Worm (Caenorhabditis elegans) whole organism, L4 larva: Measurements from ENCODE around the gene oac-48.
A peak's percentile ranks its signal among the peaks of the same experiment; 100 is the strongest.

Experiments used
- D1046.2 ChIP-seq: fragments of 200-800 bp; sonication (Bioruptor generic); IDR thresholded peaks from 2 replicates; pipeline ENCODE4 v1.3.6; 2022; ENCODE audit warnings: missing genetic modification characterization, missing compliant biosample characterization
- F44E2.7 ChIP-seq: fragments of 200-800 bp; sonication (Bioruptor generic); IDR thresholded peaks from 2 replicates; pipeline ENCODE4 v2.1.2; 2022; ENCODE audit warnings: missing genetic modification characterization, missing compliant biosample characterization
- Y48G9A.11 ChIP-seq: fragments of 200-800 bp; sonication (Bioruptor generic); IDR thresholded peaks from 2 replicates; pipeline ENCODE4 v1.3.6; 2022; ENCODE audit warnings: missing genetic modification reagents, missing genetic modification characterization, missing compliant biosample characterization
- Y75B8A.6 ChIP-seq: fragments of 200-800 bp; sonication (Bioruptor generic); IDR thresholded peaks from 2 replicates; pipeline ENCODE4 v1.3.6; 2022; ENCODE audit warnings: missing genetic modification reagents, missing genetic modification characterization, missing compliant biosample characterization
- aha-1 ChIP-seq: fragments of 150-350 bp; peaks from one replicate; lab custom pipeline; 2014; ENCODE audit warnings: missing biosample characterization, missing genetic modification characterization
- ama-1 ChIP-seq: fragments of 150-350 bp; optimal IDR thresholded peaks from 2 replicates; lab custom pipeline; 2014; ENCODE audit warnings: inconsistent platforms, mixed read lengths
- ceh-20 ChIP-seq: fragments of 200-800 bp; sonication (Bioruptor generic); IDR thresholded peaks from 2 replicates; pipeline ENCODE4 v1.3.6; 2022; ENCODE audit warnings: missing genetic modification reagents, missing genetic modification characterization, missing compliant biosample characterization
- ceh-62 ChIP-seq: sonication (generic microtip); optimal IDR thresholded peaks from 2 replicates; lab custom pipeline; 2017; ENCODE audit warnings: missing biosample characterization, missing genetic modification characterization
- ceh-82 ChIP-seq: sonication (generic microtip); optimal IDR thresholded peaks from 2 replicates; lab custom pipeline; 2017; ENCODE audit warnings: missing biosample characterization, missing genetic modification characterization
- cey-2 ChIP-seq: sonication (generic microtip); optimal IDR thresholded peaks from 3 replicates; lab custom pipeline; 2017; ENCODE audit warnings: missing genetic modification characterization, mild to moderate bottlenecking, missing compliant biosample characterization, antibody characterized with exemption, borderline replicate concordance; ENCODE audit not compliant: insufficient read depth
- daf-8 ChIP-seq: fragments of 200-800 bp; sonication (Bioruptor generic); IDR thresholded peaks from 2 replicates; pipeline ENCODE4 v1.3.6; 2022; ENCODE audit warnings: missing genetic modification characterization, missing compliant biosample characterization
- dmd-6 ChIP-seq: fragments of 200-800 bp; sonication (Bioruptor generic); IDR thresholded peaks from 2 replicates; pipeline ENCODE4 v1.3.6; 2022; ENCODE audit warnings: missing genetic modification reagents, missing genetic modification characterization, missing compliant biosample characterization
- dpl-1 ChIP-seq: fragments of 150-350 bp; optimal IDR thresholded peaks from 2 replicates; lab custom pipeline; 2014; ENCODE audit warnings: missing biosample characterization, missing genetic modification reagents, missing genetic modification characterization
- duxl-1 ChIP-seq: sonication (generic microtip); optimal IDR thresholded peaks from 2 replicates; lab custom pipeline; 2016; ENCODE audit warnings: mild to moderate bottlenecking, missing genetic modification characterization, moderate library complexity, missing compliant biosample characterization; ENCODE audit not compliant: poor library complexity
- dve-1 ChIP-seq: sonication (generic microtip); optimal IDR thresholded peaks from 2 replicates; lab custom pipeline; 2017; ENCODE audit warnings: antibody characterized with exemption, mild to moderate bottlenecking, missing genetic modification characterization, missing compliant biosample characterization; ENCODE audit not compliant: insufficient read depth
- egl-43 ChIP-seq: fragments of 200-800 bp; sonication (Bioruptor generic); IDR thresholded peaks from 2 replicates; pipeline ENCODE4 v1.3.6; 2022; ENCODE audit warnings: missing genetic modification reagents, missing genetic modification characterization, missing compliant biosample characterization
- fos-1 ChIP-seq: fragments of 150-350 bp; optimal IDR thresholded peaks from 2 replicates; lab custom pipeline; 2014; ENCODE audit warnings: missing biosample characterization, missing genetic modification characterization
- gei-8 ChIP-seq: fragments of 200-800 bp; sonication (Bioruptor generic); optimal IDR thresholded peaks from 2 replicates; lab custom pipeline; 2018; ENCODE audit warnings: mild to moderate bottlenecking, missing genetic modification characterization, missing compliant biosample characterization
- hlh-11 ChIP-seq: fragments of 200-800 bp; sonication (Bioruptor generic); optimal IDR thresholded peaks from 2 replicates; lab custom pipeline; 2018; ENCODE audit warnings: mild to moderate bottlenecking, missing genetic modification characterization, missing compliant biosample characterization
- hlh-30 ChIP-seq: sonication (generic microtip); optimal IDR thresholded peaks from 2 replicates; lab custom pipeline; 2017; ENCODE audit warnings: antibody characterized with exemption, mild to moderate bottlenecking, missing genetic modification characterization, missing compliant biosample characterization; ENCODE audit not compliant: insufficient read depth
- jun-1 ChIP-seq: fragments of 150-350 bp; optimal IDR thresholded peaks from 2 replicates; lab custom pipeline; 2014; ENCODE audit warnings: missing biosample characterization, missing genetic modification reagents, missing genetic modification characterization
- lin-1 ChIP-seq: fragments of 200-800 bp; sonication (Bioruptor generic); IDR thresholded peaks from 2 replicates; pipeline ENCODE4 v1.3.6; 2022; ENCODE audit warnings: missing genetic modification reagents, missing genetic modification characterization, missing compliant biosample characterization
- lin-29 ChIP-seq: fragments of 200-800 bp; sonication (Bioruptor generic); IDR thresholded peaks from 2 replicates; pipeline ENCODE4 v1.3.6; 2022; ENCODE audit warnings: missing genetic modification reagents, missing genetic modification characterization, missing compliant biosample characterization
- madf-5 ChIP-seq, 2 experiments: fragments of 200-800 bp; sonication (Bioruptor generic); IDR thresholded peaks; 2 replicates each; pipeline ENCODE4 v1.3.6; 2022; ENCODE audit warnings: missing compliant biosample characterization in 2 of 2, missing genetic modification characterization in 2 of 2
- mdl-1 ChIP-seq, 2 experiments: fragments of 150-350 bp in 1 of 2; sonication (generic microtip) in 1 of 2; optimal IDR thresholded peaks; 2 replicates each; lab custom pipeline; 2014 to 2017; ENCODE audit warnings: missing biosample characterization in 2 of 2, missing genetic modification characterization in 2 of 2
- mdt-29 ChIP-seq: fragments of 200-800 bp; sonication (Bioruptor generic); IDR thresholded peaks from 2 replicates; pipeline ENCODE4 v1.3.6; 2022; ENCODE audit warnings: missing genetic modification reagents, missing genetic modification characterization, missing compliant biosample characterization
- mep-1 ChIP-seq: fragments of 150-350 bp; sonication (generic microtip); optimal IDR thresholded peaks from 3 replicates; lab custom pipeline; 2014; ENCODE audit warnings: missing biosample characterization, missing genetic modification characterization
- mxl-3 ChIP-seq: fragments of 200-800 bp; sonication (Bioruptor generic); optimal IDR thresholded peaks from 2 replicates; lab custom pipeline; 2018; ENCODE audit warnings: mild to moderate bottlenecking, missing genetic modification characterization, missing compliant biosample characterization
- nhr-10 ChIP-seq: fragments of 150-350 bp; optimal IDR thresholded peaks from 2 replicates; lab custom pipeline; 2014; ENCODE audit warnings: missing biosample characterization, missing genetic modification characterization
- nhr-25 ChIP-seq: sonication (generic microtip); optimal IDR thresholded peaks from 2 replicates; lab custom pipeline; 2017; ENCODE audit warnings: missing genetic modification characterization, mild to moderate bottlenecking, missing compliant biosample characterization, antibody characterized with exemption, moderate library complexity, borderline replicate concordance; ENCODE audit not compliant: insufficient read depth
- nhr-28 ChIP-seq: fragments of 150-350 bp; optimal IDR thresholded peaks from 2 replicates; lab custom pipeline; 2014; ENCODE audit warnings: missing biosample characterization, missing genetic modification characterization
- nhr-42 ChIP-seq: fragments of 200-800 bp; sonication (Bioruptor generic); IDR thresholded peaks from 2 replicates; pipeline ENCODE4 v1.3.6; 2022; ENCODE audit warnings: missing genetic modification characterization, missing compliant biosample characterization
- nhr-48 ChIP-seq: sonication (generic microtip); optimal IDR thresholded peaks from 2 replicates; lab custom pipeline; 2016; ENCODE audit warnings: mild to moderate bottlenecking, missing genetic modification characterization, missing compliant biosample characterization
- nhr-76 ChIP-seq: fragments of 150-350 bp; optimal IDR thresholded peaks from 2 replicates; lab custom pipeline; 2014; ENCODE audit warnings: missing biosample characterization, missing genetic modification characterization
- pha-4 ChIP-seq, 2 experiments: fragments of 150-350 bp in 1 of 2; fragments of 200-800 bp in 1 of 2; sonication (Bioruptor generic) in 1 of 2; IDR thresholded peaks in 1 of 2; optimal IDR thresholded peaks in 1 of 2; 2 replicates each; pipeline versions ENCODE4 v1.3.6 to Lab custom; 2014 to 2022; ENCODE audit warnings: missing genetic modification characterization in 2 of 2, missing genetic modification reagents in 2 of 2, missing biosample characterization in 1 of 2, missing compliant biosample characterization in 1 of 2
- php-3 ChIP-seq: fragments of 200-800 bp; sonication (Bioruptor generic); IDR thresholded peaks from 2 replicates; pipeline ENCODE4 v1.3.6; 2022; ENCODE audit warnings: missing genetic modification reagents, missing genetic modification characterization, missing compliant biosample characterization
- pqm-1 ChIP-seq: sonication (generic microtip); optimal IDR thresholded peaks from 2 replicates; lab custom pipeline; 2017; ENCODE audit warnings: missing biosample characterization, missing genetic modification characterization
- rbr-2 ChIP-seq: sonication (generic microtip); optimal IDR thresholded peaks from 2 replicates; lab custom pipeline; 2016; ENCODE audit warnings: missing genotype, missing genetic modification characterization, missing compliant biosample characterization
- saeg-2 ChIP-seq: fragments of 200-800 bp; sonication (Bioruptor generic); IDR thresholded peaks from 2 replicates; pipeline ENCODE4 v1.3.6; 2022; ENCODE audit warnings: missing genetic modification reagents, missing genetic modification characterization, missing compliant biosample characterization
- skn-1 ChIP-seq: fragments of 150-350 bp; optimal IDR thresholded peaks from 2 replicates; lab custom pipeline; 2014; ENCODE audit warnings: missing biosample characterization, missing genetic modification characterization
- spr-3 ChIP-seq: fragments of 200-800 bp; sonication (Bioruptor generic); optimal IDR thresholded peaks from 2 replicates; lab custom pipeline; 2018; ENCODE audit warnings: mild to moderate bottlenecking, missing genetic modification characterization, missing compliant biosample characterization
- tag-97 ChIP-seq: fragments of 200-800 bp; sonication (Bioruptor generic); IDR thresholded peaks from 2 replicates; pipeline ENCODE4 v1.3.6; 2022; ENCODE audit warnings: missing genetic modification characterization, missing compliant biosample characterization
- tra-1 ChIP-seq: fragments of 200-800 bp; sonication (Bioruptor generic); IDR thresholded peaks from 2 replicates; pipeline ENCODE4 v1.3.6; 2022; ENCODE audit warnings: missing genetic modification reagents, missing genetic modification characterization, missing compliant biosample characterization
- unc-62 ChIP-seq, 3 experiments: fragments of 150-350 bp in 1 of 3; sonication (generic microtip); optimal IDR thresholded peaks in 2 of 3; peaks in 1 of 3; 1 replicate in 1 of 3; 2 replicates in 2 of 3; lab custom pipeline; 2014 to 2017; ENCODE audit warnings: missing biosample characterization in 3 of 3, missing genetic modification characterization in 3 of 3, missing genetic modification reagents in 3 of 3, missing genotype in 1 of 3
- zag-1 ChIP-seq: fragments of 150-350 bp; optimal IDR thresholded peaks from 2 replicates; lab custom pipeline; 2014; ENCODE audit warnings: missing biosample characterization, missing genetic modification characterization
- zfp-2 ChIP-seq: sonication (generic microtip); optimal IDR thresholded peaks from 2 replicates; lab custom pipeline; 2016; ENCODE audit warnings: mild to moderate bottlenecking, missing genetic modification characterization, missing compliant biosample characterization
- ztf-11 ChIP-seq: fragments of 150-350 bp; optimal IDR thresholded peaks from 2 replicates; lab custom pipeline; 2014; ENCODE audit warnings: missing biosample characterization, missing genetic modification characterization
- ztf-7 ChIP-seq: fragments of 150-350 bp; optimal IDR thresholded peaks from 2 replicates; lab custom pipeline; 2014; ENCODE audit warnings: missing biosample characterization, missing genetic modification characterization

Gene oac-48

DNA sequence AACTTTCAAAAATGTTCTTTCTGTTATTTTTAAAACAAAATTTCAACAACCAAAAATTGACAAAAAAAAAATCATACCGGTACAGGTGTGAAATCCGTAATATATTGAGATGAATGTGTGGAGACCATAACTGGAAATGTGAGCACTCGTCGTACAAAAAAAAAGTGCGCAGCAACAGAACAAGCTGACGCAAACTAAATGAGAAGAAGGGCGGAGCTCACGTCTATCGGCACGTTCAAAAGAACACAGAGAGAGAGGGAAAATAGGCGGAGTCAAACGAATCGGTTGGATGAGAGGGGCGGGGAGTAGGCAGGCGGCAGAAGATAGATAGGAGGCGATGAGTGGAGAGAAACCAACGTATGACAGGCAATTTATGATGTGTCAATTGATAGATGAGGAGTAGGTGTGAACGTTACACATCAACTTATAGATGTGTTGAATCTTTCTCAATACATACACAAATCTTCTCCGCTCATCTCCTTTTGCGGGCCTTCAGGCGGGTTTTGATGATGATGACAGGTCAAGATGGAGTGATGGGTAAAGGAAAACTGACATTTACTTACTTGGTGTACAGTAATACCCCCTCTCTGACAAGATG, 30.3 kb downstream of the oac-48 start, which contains the start of gene tlp-1:
TSS of gene tlp-1 (minus strand) at position 255 of the 598 bp plus-strand sequence.
- TF ChIP-seq ceh-62 (tag; lab: Kevin White, UChicago): no peak
- TF ChIP-seq nhr-76: no peak
- no peak for TF ChIP-seq jun-1
- no peak for TF ChIP-seq saeg-2 (GFP tag; lab: Robert Waterston, UW)
- TF ChIP-seq zfp-2 (tag; lab: Kevin White, UChicago): no peak
- TF ChIP-seq ama-1 (lab: Kevin White, UChicago): peak; percentile 76
- no peak for TF ChIP-seq lin-29 (GFP tag; lab: Robert Waterston, UW)
- TF ChIP-seq mdl-1 (tag; optimal IDR thresholded peaks at IDR 0.05; lab: Kevin White, UChicago): peak in 1 of 2 experiments; percentile 43
- TF ChIP-seq spr-3 (GFP tag; lab: Kevin White, UChicago): no peak
- TF ChIP-seq egl-43 (GFP tag; lab: Robert Waterston, UW): no peak
- peak; percentile 60 for TF ChIP-seq nhr-25 (tag; lab: Kevin White, UChicago)
- peak; percentile 78 for TF ChIP-seq ceh-20 (GFP tag; lab: Robert Waterston, UW)
- TF ChIP-seq unc-62 (GFP tag; optimal IDR thresholded peaks at IDR 0.05 in 1 of 2; lab: Kevin White, UChicago): peak in 1 of 2 experiments; percentile 100
- peak; percentile 46 for TF ChIP-seq unc-62 (tag; optimal IDR thresholded peaks at IDR 0.05; lab: Kevin White, UChicago)
- peak; percentile 26; the same call in 1 of the 2 replicates for TF ChIP-seq dmd-6
- no peak for TF ChIP-seq ztf-11 (tag; lab: Kevin White, UChicago)
- TF ChIP-seq nhr-42: no peak
- TF ChIP-seq nhr-28 (tag; lab: Kevin White, UChicago): peak; percentile 44
- TF ChIP-seq Y48G9A.11: no peak
- TF ChIP-seq tag-97 (GFP tag; lab: Robert Waterston, UW): no peak
- peak; percentile 97 for TF ChIP-seq aha-1
- TF ChIP-seq hlh-11: peak; percentile 48
- TF ChIP-seq zag-1 (tag; lab: Kevin White, UChicago): no peak
- TF ChIP-seq ceh-82 (tag; lab: Kevin White, UChicago): no peak
- TF ChIP-seq hlh-30 (tag; lab: Kevin White, UChicago): peak; percentile 29
- TF ChIP-seq mxl-3: peak; percentile 39
- 0 out of 2 replicates have a peak, but pooled peaks have one; percentile 49 for TF ChIP-seq tra-1
- no peak for TF ChIP-seq daf-8 (GFP tag; lab: Robert Waterston, UW)
- TF ChIP-seq mep-1: peak; percentile 20
- TF ChIP-seq php-3: no peak
- TF ChIP-seq, all 104 proteins: peak for 13

DNA sequence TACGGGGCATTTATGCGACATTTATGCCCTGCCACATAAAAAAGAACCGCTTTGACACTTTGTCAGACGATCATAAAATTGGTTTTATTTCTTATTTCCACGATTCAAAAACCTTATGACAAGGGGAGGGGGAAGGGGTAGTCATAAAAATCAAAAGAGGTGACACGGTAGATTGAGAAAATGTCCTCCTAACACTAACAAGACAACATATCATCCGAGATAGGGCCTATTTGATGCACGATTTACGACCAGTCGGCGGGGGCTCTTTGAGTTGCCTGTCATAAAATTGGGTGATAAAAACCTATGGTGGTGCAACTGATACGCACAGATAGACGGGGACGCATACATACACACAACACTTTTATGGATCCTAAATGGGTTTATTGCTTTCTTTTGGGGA, 34.3 kb downstream of the oac-48 start:
- TF ChIP-seq skn-1: no peak
- TF ChIP-seq spr-3 (GFP tag; lab: Kevin White, UChicago): no peak
- no peak for TF ChIP-seq rbr-2 (tag; lab: Kevin White, UChicago)
- no peak for TF ChIP-seq nhr-25 (tag; lab: Kevin White, UChicago)
- no peak for TF ChIP-seq lin-29 (GFP tag; lab: Robert Waterston, UW)
- TF ChIP-seq mdt-29 (GFP tag; lab: Robert Waterston, UW): no peak
- no peak for TF ChIP-seq duxl-1 (tag; lab: Kevin White, UChicago)
- TF ChIP-seq nhr-42: no peak
- no peak for TF ChIP-seq lin-1
- TF ChIP-seq hlh-11: peak; percentile 82
- peak; percentile 100 for TF ChIP-seq php-3
- peak; percentile 81 for TF ChIP-seq dve-1 (tag; lab: Kevin White, UChicago)
- no peak for TF ChIP-seq cey-2 (tag; lab: Kevin White, UChicago)
- no peak for TF ChIP-seq fos-1 (tag; lab: Kevin White, UChicago)
- no peak for TF ChIP-seq Y75B8A.6 (GFP tag; lab: Robert Waterston, UW)
- no peak for TF ChIP-seq nhr-76
- TF ChIP-seq gei-8 (GFP tag; lab: Kevin White, UChicago): no peak
- no peak for TF ChIP-seq pha-4 (GFP tag; IDR thresholded peaks at IDR 0.05; lab: Robert Waterston, UW)
- no peak for TF ChIP-seq pha-4 (tag; optimal IDR thresholded peaks at IDR 0.05; lab: Kevin White, UChicago)
- TF ChIP-seq D1046.2 (GFP tag; lab: Robert Waterston, UW): no peak
- peak; percentile 71 for TF ChIP-seq pqm-1 (tag; lab: Kevin White, UChicago)
- no peak for TF ChIP-seq F44E2.7
- TF ChIP-seq madf-5 (GFP tag; IDR thresholded peaks at IDR 0.05; lab: Robert Waterston, UW): no peak
- TF ChIP-seq ceh-20 (GFP tag; lab: Robert Waterston, UW): peak; percentile 96
- no peak for TF ChIP-seq dpl-1 (GFP tag; lab: Kevin White, UChicago)
- TF ChIP-seq ceh-62 (tag; lab: Kevin White, UChicago): no peak
- TF ChIP-seq nhr-48 (tag; lab: Kevin White, UChicago): peak; percentile 58
- no peak for TF ChIP-seq nhr-10 (tag; lab: Kevin White, UChicago)
- TF ChIP-seq ztf-7 (tag; lab: Kevin White, UChicago): no peak
